Worm (Caenorhabditis elegans) whole organism, young adult: ENCODE results near the gene T26C5.5.

ENCODE experiments used
- F49E8.2 ChIP-seq: sonication (generic microtip); optimal IDR thresholded peaks from 3 replicates; lab custom pipeline; 2017; ENCODE audit warnings: missing genetic modification characterization, mild to moderate bottlenecking, missing compliant biosample characterization, antibody characterized with exemption, moderate library complexity; ENCODE audit not compliant: insufficient read depth
- Y53G8AR.9 ChIP-seq: fragments of 200-800 bp; sonication (Bioruptor generic); conservative IDR thresholded peaks from 2 replicates; pipeline ENCODE4 v1.3.6; 2022; ENCODE audit warnings: missing genetic modification reagents, missing genetic modification characterization, missing compliant biosample characterization
- ama-1 ChIP-seq, 3 experiments: fragments of 150-350 bp in 1 of 3; sonication (generic microtip) in 2 of 3; optimal IDR thresholded peaks; 2 replicates each; lab custom pipeline; 2014 to 2018; ENCODE audit warnings: missing biosample characterization in 2 of 3, missing genetic modification characterization in 2 of 3, missing genetic modification reagents in 2 of 3
- aptf-2 ChIP-seq: fragments of 200-800 bp; sonication (Bioruptor generic); conservative IDR thresholded peaks from 2 replicates; pipeline ENCODE4 v1.3.6; 2022; ENCODE audit warnings: missing genetic modification reagents, missing genetic modification characterization, missing compliant biosample characterization
- bed-1 ChIP-seq: fragments of 200-800 bp; sonication (Bioruptor generic); IDR thresholded peaks from 2 replicates; pipeline ENCODE4 v1.3.6; 2022; ENCODE audit warnings: missing genetic modification reagents, missing genetic modification characterization, missing compliant biosample characterization
- hrde-1 ChIP-seq: sonication (generic microtip); optimal IDR thresholded peaks from 2 replicates; lab custom pipeline; 2016; ENCODE audit warnings: missing genetic modification characterization, mild to moderate bottlenecking, missing compliant biosample characterization, moderate library complexity, missing genotype, missing genetic modification reagents, borderline replicate concordance
- lin-35 ChIP-seq, 3 experiments: fragments of 150-350 bp in 2 of 3; sonication (generic microtip) in 1 of 3; optimal IDR thresholded peaks; 2 replicates each; lab custom pipeline; 2014 to 2018; ENCODE audit warnings: missing biosample characterization in 3 of 3, missing genetic modification characterization in 3 of 3, missing genetic modification reagents in 3 of 3
- lsl-1 ChIP-seq: fragments of 200-800 bp; sonication (Bioruptor generic); optimal IDR thresholded peaks from 2 replicates; lab custom pipeline; 2018; ENCODE audit warnings: mild to moderate bottlenecking, missing genetic modification characterization, moderate library complexity, missing compliant biosample characterization
- madf-10 ChIP-seq: sonication (generic microtip); optimal IDR thresholded peaks from 2 replicates; lab custom pipeline; 2016; ENCODE audit warnings: mild to moderate bottlenecking, missing genetic modification characterization, missing compliant biosample characterization
- ztf-6 ChIP-seq: fragments of 200-800 bp; sonication (Bioruptor generic); IDR thresholded peaks from 2 replicates; pipeline ENCODE4 v1.3.6; 2022; ENCODE audit warnings: missing genetic modification reagents, missing genetic modification characterization, missing compliant biosample characterization

DNA sequence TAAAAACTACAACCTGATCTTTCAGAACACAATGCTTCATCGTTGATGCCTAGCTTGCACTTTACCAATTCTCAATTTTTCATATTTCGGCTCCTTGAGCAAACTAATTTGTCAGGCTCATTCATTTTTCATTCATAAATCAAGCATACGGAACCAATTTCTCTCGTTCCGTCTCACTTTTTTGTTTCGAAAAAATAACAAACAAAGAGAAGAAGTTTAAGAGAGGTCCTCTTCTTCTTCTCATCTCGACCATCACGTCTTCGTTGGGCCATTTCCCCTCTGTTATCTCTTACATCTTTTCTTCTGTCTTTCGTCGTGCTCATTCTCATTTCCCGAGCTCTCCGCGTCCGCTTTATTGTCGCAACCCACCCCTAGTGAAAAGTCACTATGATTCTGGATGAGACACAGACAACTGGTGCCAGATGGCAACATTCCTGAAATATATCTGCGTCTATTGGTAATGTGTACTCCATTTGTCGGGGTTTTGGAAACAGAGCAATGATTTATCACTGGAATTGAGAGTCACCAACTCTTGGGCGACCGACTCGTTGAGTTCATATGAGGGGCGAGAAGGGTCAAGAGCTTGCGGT, 18.2 kb upstream of the T26C5.5 start:
- TF ChIP-seq ztf-6 (GFP tag; lab: Robert Waterston, UW), result no peak
- no peak for TF ChIP-seq lin-35 (GFP tag; optimal IDR thresholded peaks at IDR 0.05; lab: Kevin White, UChicago)
- TF ChIP-seq lsl-1 (GFP tag; lab: Kevin White, UChicago), result no peak
- TF ChIP-seq ama-1 (optimal IDR thresholded peaks at IDR 0.05; lab: Kevin White, UChicago), result no peak
- TF ChIP-seq ama-1 (GFP tag; optimal IDR thresholded peaks at IDR 0.05; lab: Kevin White, UChicago), result no peak
- TF ChIP-seq bed-1 (GFP tag; lab: Robert Waterston, UW), result no peak
- no peak for TF ChIP-seq aptf-2
- TF ChIP-seq madf-10, result no peak
- no peak for TF ChIP-seq Y53G8AR.9 (GFP tag; lab: Robert Waterston, UW)
- no peak for TF ChIP-seq hrde-1 (tag; lab: Kevin White, UChicago)
- no peak for TF ChIP-seq F49E8.2 (tag; lab: Kevin White, UChicago)
